Fruit fly (Drosophila melanogaster): ENCODE measurements around the gene CG31140.
A peak's percentile ranks its signal among the peaks of the same experiment; 100 is the strongest.

The CG31140 gene

dm6 chr3R:23933684-23934575 lies 29.1 kb upstream of the CG31140 start, which contains the start of gene CG5854 (continued):
- TF ChIP-seq Abd-B (GFP tag; optimal IDR thresholded peaks at IDR 0.05) (peak; percentile 33), knrl (GFP tag; IDR thresholded peaks at IDR 0.05; ENCODE audit: partially characterized antibody) (no peak), CG17829 (tag; optimal IDR thresholded peaks at IDR 0.05) (peak; percentile 59), CG9215 (GFP tag; IDR thresholded peaks at IDR 0.05) (0 out of 2 replicates have a peak, but pooled peaks have one; percentile 12), so (GFP tag; IDR thresholded peaks at IDR 0.05) (peak; percentile 74; the same call in 2 of the 3 replicates), nerfin-2 (GFP tag; IDR thresholded peaks at IDR 0.05; ENCODE audit: partially characterized antibody) (no peak), zf30C (GFP tag; optimal IDR thresholded peaks at IDR 0.05) (no peak), dati (GFP tag; IDR thresholded peaks at IDR 0.05) (peak; percentile 55; the same call in 1 of the 2 replicates), CG7987 (GFP tag; optimal IDR thresholded peaks at IDR 0.05) (peak; percentile 59), CG3407 (GFP tag; optimal IDR thresholded peaks at IDR 0.05) (peak; percentile 74), bowl (GFP tag; IDR thresholded peaks at IDR 0.05) (peak; percentile 38; the same call in 1 of the 2 replicates), CG3995 (GFP tag; optimal IDR thresholded peaks at IDR 0.05) (peak; percentile 42), nom (GFP tag; optimal IDR thresholded peaks at IDR 0.05) (peak; percentile 95), MBD-R2 (GFP tag; IDR thresholded peaks at IDR 0.05) (peak; percentile 57; the same call in 1 of the 2 replicates), HmgD (GFP tag; optimal IDR thresholded peaks at IDR 0.05) (no peak), psq (GFP tag; optimal IDR thresholded peaks at IDR 0.05) (peak; percentile 40), ind (GFP tag; optimal IDR thresholded peaks at IDR 0.05) (peak; percentile 73), CG15073 (GFP tag; optimal IDR thresholded peaks at IDR 0.05) (no peak), wek (GFP tag; optimal IDR thresholded peaks at IDR 0.05) (peak; percentile 42), CG11247 (GFP tag; IDR thresholded peaks at IDR 0.05) (peak; percentile 56; the same call in 1 of the 2 replicates), ems (GFP tag; optimal IDR thresholded peaks at IDR 0.05) (peak; percentile 78), kay (GFP tag; optimal IDR thresholded peaks at IDR 0.05) (no peak), CG12219 (GFP tag; optimal IDR thresholded peaks at IDR 0.05) (peak; percentile 84), Fer1 (GFP tag; optimal IDR thresholded peaks at IDR 0.05) (peak; percentile 64), CG10431 (GFP tag; optimal IDR thresholded peaks at IDR 0.05) (no peak), mld (GFP tag; IDR thresholded peaks at IDR 0.05; ENCODE audit: partially characterized antibody) (0 out of 3 replicates have a peak, but pooled peaks have one; percentile 19), tap (tag; optimal IDR thresholded peaks at IDR 0.05) (peak; percentile 68), ATbp (GFP tag; optimal IDR thresholded peaks at IDR 0.05) (peak; percentile 92), CG7928 (GFP tag; optimal IDR thresholded peaks at IDR 0.05) (peak; percentile 19), crp (GFP tag; optimal IDR thresholded peaks at IDR 0.05) (no peak), cas (GFP tag; IDR thresholded peaks at IDR 0.05) (no peak), CG7745 (tag; optimal IDR thresholded peaks at IDR 0.05) (no peak), kah (GFP tag; optimal IDR thresholded peaks at IDR 0.05) (no peak), Tbp (GFP tag; optimal IDR thresholded peaks at IDR 0.05) (no peak), Dp (GFP tag; optimal IDR thresholded peaks at IDR 0.05) (peak; percentile 95), CG15601 (tag; optimal IDR thresholded peaks at IDR 0.05) (peak; percentile 64), az2 (GFP tag; optimal IDR thresholded peaks at IDR 0.05) (peak; percentile 81), GATAe (GFP tag; conservative IDR thresholded peaks at IDR 0.05) (no peak), tx (GFP tag; optimal IDR thresholded peaks at IDR 0.05) (peak; percentile 64), CG12236 (GFP tag; optimal IDR thresholded peaks at IDR 0.05) (peak; percentile 71), pan (optimal IDR thresholded peaks at IDR 0.05) (no peak), pan (GFP tag; optimal IDR thresholded peaks at IDR 0.05 in 1 of 2, IDR thresholded peaks at IDR 0.05 in 1 of 2) (peak in 1 of 2 experiments; percentile 83), Dll (GFP tag; IDR thresholded peaks at IDR 0.05; ENCODE audit: partially characterized antibody) (peak; percentile 43; the same call in 1 of the 4 replicates), CG33557 (GFP tag; optimal IDR thresholded peaks at IDR 0.05) (peak; percentile 44), fd64A (GFP tag; optimal IDR thresholded peaks at IDR 0.05) (peak; percentile 53), Bgb (GFP tag; IDR thresholded peaks at IDR 0.05; ENCODE audit: partially characterized antibody) (no peak), slp2 (GFP tag; optimal IDR thresholded peaks at IDR 0.05) (peak; percentile 32)

Data from whole organism, embryonic.